Worm (Caenorhabditis elegans) whole organism, mixed stage, embryonic: ENCODE data around the gene F54C8.6.

ENCODE experiments used
- blmp-1 ChIP-seq: fragments of 150-350 bp; optimal IDR thresholded peaks from 2 replicates; lab custom pipeline; 2014; ENCODE audit warnings: missing biosample characterization, missing genetic modification characterization
- ceh-39 ChIP-seq: fragments of 150-350 bp; optimal IDR thresholded peaks from 2 replicates; lab custom pipeline; 2014; ENCODE audit warnings: missing biosample characterization, missing genetic modification characterization
- ceh-43 ChIP-seq: fragments of 200-800 bp; sonication (Bioruptor generic); optimal IDR thresholded peaks from 2 replicates; lab custom pipeline; 2018; ENCODE audit warnings: mild to moderate bottlenecking, missing genetic modification characterization, moderate library complexity, missing compliant biosample characterization
- ceh-83 ChIP-seq: fragments of 200-800 bp; sonication (Bioruptor generic); optimal IDR thresholded peaks from 2 replicates; lab custom pipeline; 2018; ENCODE audit warnings: mild to moderate bottlenecking, missing genetic modification characterization, missing compliant biosample characterization
- ces-1 ChIP-seq: fragments of 150-350 bp; optimal IDR thresholded peaks from 2 replicates; lab custom pipeline; 2014; ENCODE audit warnings: missing biosample characterization, missing genetic modification reagents, missing genetic modification characterization
- cnd-1 ChIP-seq: fragments of 200-800 bp; sonication (Bioruptor generic); optimal IDR thresholded peaks from 2 replicates; lab custom pipeline; 2018; ENCODE audit warnings: mild to moderate bottlenecking, missing genetic modification characterization, missing compliant biosample characterization
- elt-1 ChIP-seq: sonication (generic microtip); optimal IDR thresholded peaks from 2 replicates; lab custom pipeline; 2017; ENCODE audit warnings: missing genetic modification characterization, mild to moderate bottlenecking, missing compliant biosample characterization, antibody characterized with exemption, moderate library complexity, borderline replicate concordance; ENCODE audit not compliant: insufficient read depth
- ham-2 ChIP-seq: fragments of 200-800 bp; sonication (Bioruptor generic); optimal IDR thresholded peaks from 2 replicates; lab custom pipeline; 2018; ENCODE audit warnings: mild to moderate bottlenecking, missing genetic modification characterization, missing compliant biosample characterization
- lin-32 ChIP-seq: fragments of 200-800 bp; sonication (Bioruptor generic); optimal IDR thresholded peaks from 2 replicates; lab custom pipeline; 2018; ENCODE audit warnings: mild to moderate bottlenecking, missing genetic modification characterization, missing compliant biosample characterization
- lsy-2 ChIP-seq: fragments of 150-350 bp; optimal IDR thresholded peaks from 2 replicates; lab custom pipeline; 2014; ENCODE audit warnings: missing biosample characterization, missing genetic modification characterization
- mab-5 ChIP-seq: fragments of 150-350 bp; optimal IDR thresholded peaks from 2 replicates; lab custom pipeline; 2014; ENCODE audit warnings: missing biosample characterization, missing genetic modification characterization
- mep-1 ChIP-seq: fragments of 150-350 bp; optimal IDR thresholded peaks from 2 replicates; lab custom pipeline; 2017; ENCODE audit warnings: missing biosample characterization, missing genetic modification reagents, missing genetic modification characterization, inconsistent platforms
- mls-2 ChIP-seq: sonication (generic microtip); optimal IDR thresholded peaks from 2 replicates; lab custom pipeline; 2016; ENCODE audit warnings: mild to moderate bottlenecking, missing genetic modification characterization, moderate library complexity, missing compliant biosample characterization
- nhr-12 ChIP-seq: fragments of 150-350 bp; optimal IDR thresholded peaks from 2 replicates; lab custom pipeline; 2014; ENCODE audit warnings: missing biosample characterization, missing genetic modification characterization
- nhr-2 ChIP-seq: fragments of 150-350 bp; optimal IDR thresholded peaks from 2 replicates; lab custom pipeline; 2014; ENCODE audit warnings: missing biosample characterization, missing genetic modification characterization
- nhr-237 ChIP-seq: fragments of 150-350 bp; optimal IDR thresholded peaks from 2 replicates; lab custom pipeline; 2014; ENCODE audit warnings: missing biosample characterization, missing genetic modification characterization
- nhr-28 ChIP-seq: fragments of 150-350 bp; optimal IDR thresholded peaks from 2 replicates; lab custom pipeline; 2014; ENCODE audit warnings: missing biosample characterization, missing genetic modification characterization
- nhr-76 ChIP-seq: sonication (generic microtip); optimal IDR thresholded peaks from 2 replicates; lab custom pipeline; 2017; ENCODE audit warnings: missing biosample characterization, missing genetic modification characterization
- pha-4 ChIP-seq: fragments of 150-350 bp; optimal IDR thresholded peaks from 2 replicates; lab custom pipeline; 2018; ENCODE audit warnings: missing biosample characterization, missing genetic modification reagents, missing genetic modification characterization
- sem-2 ChIP-seq: fragments of 200-800 bp; sonication (Bioruptor generic); optimal IDR thresholded peaks from 2 replicates; lab custom pipeline; 2018; ENCODE audit warnings: mild to moderate bottlenecking, missing genetic modification characterization, missing compliant biosample characterization
- snpc-4 ChIP-seq: fragments of 150-350 bp; optimal IDR thresholded peaks from 2 replicates; lab custom pipeline; 2014; ENCODE audit warnings: missing biosample characterization, missing genetic modification characterization
- sptf-1 ChIP-seq: sonication (generic microtip); optimal IDR thresholded peaks from 2 replicates; lab custom pipeline; 2017; ENCODE audit warnings: mild to moderate bottlenecking, missing genetic modification characterization, moderate library complexity, missing compliant biosample characterization
- tbx-8 ChIP-seq: fragments of 200-800 bp; sonication (Bioruptor generic); optimal IDR thresholded peaks from 2 replicates; lab custom pipeline; 2018; ENCODE audit warnings: mild to moderate bottlenecking, missing genetic modification characterization, moderate library complexity, missing compliant biosample characterization
- unc-120 ChIP-seq: sonication (generic microtip); optimal IDR thresholded peaks from 2 replicates; lab custom pipeline; 2017; ENCODE audit warnings: missing genetic modification characterization, missing compliant biosample characterization; ENCODE audit not compliant: poor library complexity, severe bottlenecking
- unc-39 ChIP-seq: fragments of 150-350 bp; optimal IDR thresholded peaks from 2 replicates; lab custom pipeline; 2014; ENCODE audit warnings: missing biosample characterization, missing genetic modification characterization
- unc-62 ChIP-seq: fragments of 150-350 bp; optimal IDR thresholded peaks from 2 replicates; lab custom pipeline; 2014; ENCODE audit warnings: missing biosample characterization, missing genetic modification reagents, missing genetic modification characterization
- zip-8 ChIP-seq: fragments of 150-350 bp; optimal IDR thresholded peaks from 2 replicates; lab custom pipeline; 2014; ENCODE audit warnings: missing biosample characterization, missing genetic modification characterization
- ztf-11 ChIP-seq: fragments of 150-350 bp; optimal IDR thresholded peaks from 2 replicates; lab custom pipeline; 2014; ENCODE audit warnings: missing biosample characterization, missing genetic modification characterization

The F54C8.6 gene

DNA sequence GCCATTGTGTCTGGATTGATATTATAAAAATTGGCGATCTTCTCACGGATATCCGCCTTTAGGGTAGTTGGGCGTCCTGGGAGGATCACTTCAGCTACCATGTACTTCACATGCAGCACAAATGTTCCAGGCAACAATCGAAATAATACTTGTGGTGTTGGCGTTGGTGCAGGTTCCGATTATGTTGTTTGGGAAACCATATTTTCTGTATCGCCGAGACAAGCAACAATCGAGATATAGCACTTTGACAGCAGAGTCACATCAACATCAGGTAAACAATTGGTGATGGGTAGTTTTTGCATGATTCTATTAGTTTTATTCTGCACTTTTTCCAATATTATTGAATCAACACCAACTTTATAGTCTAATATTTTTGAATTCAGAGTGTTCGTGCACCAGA lies 36.4 kb downstream of the F54C8.6 start, which contains the start of gene T26G10.3:
Gene T26G10.3, minus strand, starts transcription at position 101 of the 400 bp plus-strand sequence.
- no peak for TF ChIP-seq mab-5 (tag; lab: Kevin White, UChicago)
- TF ChIP-seq nhr-2 (tag; lab: Kevin White, UChicago): no peak
- no peak for TF ChIP-seq sptf-1 (tag; lab: Kevin White, UChicago)
- no peak for TF ChIP-seq mls-2 (tag; lab: Kevin White, UChicago)
- no peak for TF ChIP-seq unc-120
- no peak for TF ChIP-seq ceh-43 (GFP tag; lab: Kevin White, UChicago)
- TF ChIP-seq cnd-1: no peak
- TF ChIP-seq snpc-4: no peak
- no peak for TF ChIP-seq ces-1 (GFP tag; lab: Kevin White, UChicago)
- no peak for TF ChIP-seq nhr-237 (tag; lab: Kevin White, UChicago)
- TF ChIP-seq unc-39 (tag; lab: Kevin White, UChicago): no peak
- TF ChIP-seq nhr-28 (tag; lab: Kevin White, UChicago): no peak
- no peak for TF ChIP-seq elt-1 (tag; lab: Kevin White, UChicago)
- no peak for TF ChIP-seq ceh-83 (GFP tag; lab: Kevin White, UChicago)
- no peak for TF ChIP-seq ztf-11 (tag; lab: Kevin White, UChicago)

ce11 chrIII:9406600-9406999 lies 43.1 kb downstream of the F54C8.6 start, which contains the start of gene T26G10.1:
Gene T26G10.1 (minus strand): TSS chrIII:9406641.
- TF ChIP-seq pha-4 (tag; lab: Kevin White, UChicago): peak; percentile 35
- peak; percentile 64 for TF ChIP-seq lsy-2 (tag; lab: Kevin White, UChicago)
- no peak for TF ChIP-seq lin-32 (GFP tag; lab: Kevin White, UChicago)
- no peak for TF ChIP-seq sem-2 (GFP tag; lab: Kevin White, UChicago)
- TF ChIP-seq sptf-1 (tag; lab: Kevin White, UChicago): no peak
- peak; percentile 43 for TF ChIP-seq blmp-1 (tag; lab: Kevin White, UChicago)
- peak; percentile 30 for TF ChIP-seq nhr-237 (tag; lab: Kevin White, UChicago)
- TF ChIP-seq unc-62 (GFP tag; lab: Kevin White, UChicago): no peak
- peak; percentile 66 for TF ChIP-seq ces-1 (GFP tag; lab: Kevin White, UChicago)
- TF ChIP-seq mep-1 (tag; lab: Kevin White, UChicago): peak; percentile 49

ce11 chrIII:9401036-9401435 lies 48.7 kb downstream of the F54C8.6 start, which contains the start of gene nlp-48:
Gene nlp-48 (minus strand): TSS chrIII:9401136.
- TF ChIP-seq snpc-4 (no peak), ceh-39 (no peak), unc-62 (GFP tag; lab: Kevin White, UChicago) (no peak), ceh-43 (GFP tag; lab: Kevin White, UChicago) (no peak), nhr-76 (tag; lab: Kevin White, UChicago) (no peak), nhr-12 (no peak), lsy-2 (tag; lab: Kevin White, UChicago) (no peak), ces-1 (GFP tag; lab: Kevin White, UChicago) (no peak), elt-1 (tag; lab: Kevin White, UChicago) (no peak), mep-1 (tag; lab: Kevin White, UChicago) (no peak), unc-120 (no peak), pha-4 (tag; lab: Kevin White, UChicago) (no peak), tbx-8 (no peak), unc-39 (tag; lab: Kevin White, UChicago) (no peak), zip-8 (tag; lab: Kevin White, UChicago) (no peak), nhr-2 (tag; lab: Kevin White, UChicago) (no peak), ztf-11 (tag; lab: Kevin White, UChicago) (no peak), ham-2 (GFP tag; lab: Kevin White, UChicago) (no peak), ceh-83 (GFP tag; lab: Kevin White, UChicago) (no peak), sptf-1 (tag; lab: Kevin White, UChicago) (no peak)
